Fruit fly (Drosophila melanogaster) whole organism, prepupa: ENCODE data around the gene GILT2.

Experiments used
- Blimp-1 ChIP-seq: fragments of 200-800 bp; sonication (Bioruptor generic); optimal IDR thresholded peaks from 3 replicates; lab custom pipeline; 2017; ENCODE audit warnings: missing biosample characterization, missing genetic modification characterization, mild to moderate bottlenecking, moderate library complexity, missing genetic modification reagents
- CG10669 ChIP-seq: fragments of 200-800 bp; sonication (Bioruptor generic); optimal IDR thresholded peaks from 3 replicates; lab custom pipeline; 2018; ENCODE audit warnings: missing biosample characterization, mild to moderate bottlenecking, missing genetic modification characterization, moderate library complexity
- CG11762 ChIP-seq: fragments of 200-800 bp; sonication (Bioruptor generic); optimal IDR thresholded peaks from 3 replicates; lab custom pipeline; 2016; ENCODE audit warnings: missing biosample characterization, missing genetic modification characterization; ENCODE audit not compliant: insufficient read depth
- CG15336 ChIP-seq: fragments of 200-800 bp; sonication (Bioruptor generic); IDR thresholded peaks from 2 replicates; pipeline ENCODE4 v1.3.6; 2022; ENCODE audit warnings: missing biosample characterization, missing genetic modification characterization
- CG6163 ChIP-seq: fragments of 200-800 bp; sonication (Bioruptor generic); IDR thresholded peaks from 3 replicates; pipeline ENCODE4 v1.3.6; 2022; ENCODE audit warnings: missing biosample characterization, missing genetic modification characterization
- CG8119 ChIP-seq: fragments of 200-800 bp; sonication (Bioruptor generic); IDR thresholded peaks from 3 replicates; pipeline ENCODE4 v1.3.6; 2022; ENCODE audit warnings: missing biosample characterization, missing genetic modification characterization
- Eip78C ChIP-seq: fragments of 200-800 bp; sonication (Bioruptor generic); peaks from one replicate; lab custom pipeline; 2016; ENCODE audit warnings: missing biosample characterization, missing genetic modification characterization
- Ets21C ChIP-seq: fragments of 200-800 bp; sonication (Bioruptor generic); optimal IDR thresholded peaks from 3 replicates; lab custom pipeline; 2016; ENCODE audit warnings: missing biosample characterization, missing genetic modification characterization
- Gug ChIP-seq: fragments of 200-800 bp; sonication (Bioruptor generic); IDR thresholded peaks from 2 replicates; pipeline ENCODE4 v1.3.6; 2022; ENCODE audit warnings: missing biosample characterization, missing genetic modification characterization
- Sox102F ChIP-seq: fragments of 200-800 bp; sonication (Bioruptor generic); optimal IDR thresholded peaks from 2 replicates; lab custom pipeline; 2016; ENCODE audit warnings: missing biosample characterization, mild to moderate bottlenecking, missing genetic modification characterization
- cyc ChIP-seq: fragments of 200-800 bp; sonication (Bioruptor generic); optimal IDR thresholded peaks from 3 replicates; lab custom pipeline; 2016; ENCODE audit warnings: missing biosample characterization, missing genetic modification characterization
- dac ChIP-seq: fragments of 200-800 bp; sonication (Bioruptor generic); optimal IDR thresholded peaks from 2 replicates; lab custom pipeline; 2017; ENCODE audit warnings: missing biosample characterization, mild to moderate bottlenecking, missing genetic modification characterization
- spab ChIP-seq: fragments of 200-800 bp; sonication (Bioruptor generic); optimal IDR thresholded peaks from 2 replicates; lab custom pipeline; 2017; ENCODE audit warnings: missing biosample characterization, mild to moderate bottlenecking, missing genetic modification characterization, missing genetic modification reagents
- topi ChIP-seq: fragments of 200-800 bp; sonication (Bioruptor generic); optimal IDR thresholded peaks from 3 replicates; lab custom pipeline; 2016; ENCODE audit warnings: missing biosample characterization, missing genetic modification characterization

- TF ChIP-seq dac (GFP tag; lab: Kevin White, UChicago), result peak; percentile 18
- peak; percentile 8 for TF ChIP-seq cyc
- TF ChIP-seq Sox102F (GFP tag; lab: Kevin White, UChicago), result no peak
- no peak for TF ChIP-seq CG10669 (GFP tag; lab: Kevin White, UChicago)
- no peak for TF ChIP-seq Ets21C
- no peak for TF ChIP-seq topi (GFP tag; lab: Kevin White, UChicago)
- TF ChIP-seq CG8119 (GFP tag; lab: Robert Waterston, UW), result no peak
- TF ChIP-seq Blimp-1, result no peak
- TF ChIP-seq CG6163 (GFP tag; lab: Robert Waterston, UW), result no peak
- no peak for TF ChIP-seq Gug (GFP tag; lab: Robert Waterston, UW)
- no peak; the same call in 1 of the 2 replicates for TF ChIP-seq CG15336 (GFP tag; lab: Robert Waterston, UW)
- no peak for TF ChIP-seq spab (GFP tag; lab: Kevin White, UChicago)
- peak; percentile 10 for TF ChIP-seq CG11762 (GFP tag; lab: Kevin White, UChicago)
- peak; percentile 78 for TF ChIP-seq Eip78C (GFP tag; lab: Kevin White, UChicago)
Measured at dm6 chr3R:23675646-23676045, 3.0 kb upstream of the GILT2 start.
